Worm (Caenorhabditis elegans): Measurements from ENCODE around the gene dolk-1.
A peak's percentile ranks its signal among the peaks of the same experiment; 100 is the strongest.

The dolk-1 gene

ce11 chrIII:11960080-11960479 lies 26.6 kb upstream of the dolk-1 start, which contains the start of gene top-3:
top-3 (minus strand) TSS chrIII:11960180.
- TF ChIP-seq hnd-1 (tag; optimal IDR thresholded peaks at IDR 0.05) (no peak), hmbx-1 (tag; optimal IDR thresholded peaks at IDR 0.05) (no peak), tra-4 (tag; optimal IDR thresholded peaks at IDR 0.05) (no peak), tbx-11 (GFP tag; IDR thresholded peaks at IDR 0.05) (no peak), aly-1 (tag; optimal IDR thresholded peaks at IDR 0.05) (no peak), flt-1 (GFP tag; IDR thresholded peaks at IDR 0.05) (no peak), ceh-13 (GFP tag; optimal IDR thresholded peaks at IDR 0.05) (no peak), ama-1 (optimal IDR thresholded peaks at IDR 0.05) (no peak), ceh-36 (tag; optimal IDR thresholded peaks at IDR 0.05) (no peak), F13C5.2 (tag; optimal IDR thresholded peaks at IDR 0.05) (no peak)

- no peak for TF ChIP-seq flt-1 (GFP tag; IDR thresholded peaks at IDR 0.05)
- no peak for TF ChIP-seq tra-4 (tag; optimal IDR thresholded peaks at IDR 0.05)
- TF ChIP-seq hmbx-1 (tag; optimal IDR thresholded peaks at IDR 0.05): no peak
- no peak for TF ChIP-seq pes-1 (GFP tag; IDR thresholded peaks at IDR 0.05)
- no peak for TF ChIP-seq aly-1 (tag; optimal IDR thresholded peaks at IDR 0.05)
- no peak for TF ChIP-seq ama-1 (optimal IDR thresholded peaks at IDR 0.05)
- no peak for TF ChIP-seq scrt-1 (GFP tag; IDR thresholded peaks at IDR 0.05)
- no peak for TF ChIP-seq tbx-37 (GFP tag; conservative IDR thresholded peaks at IDR 0.05)
- TF ChIP-seq sea-1 (GFP tag; conservative IDR thresholded peaks at IDR 0.05): no peak
- TF ChIP-seq ets-7 (tag; optimal IDR thresholded peaks at IDR 0.05): no peak
Measured at ce11 chrIII:11954150-11954549, 20.7 kb upstream of the dolk-1 start.

- TF ChIP-seq hnd-1 (tag; optimal IDR thresholded peaks at IDR 0.05) (no peak), tra-4 (tag; optimal IDR thresholded peaks at IDR 0.05) (no peak), ama-1 (optimal IDR thresholded peaks at IDR 0.05) (no peak), sea-1 (GFP tag; conservative IDR thresholded peaks at IDR 0.05) (no peak), tbx-37 (GFP tag; conservative IDR thresholded peaks at IDR 0.05) (no peak), F13C5.2 (tag; optimal IDR thresholded peaks at IDR 0.05) (no peak), ets-7 (tag; optimal IDR thresholded peaks at IDR 0.05) (no peak), hmg-4 (GFP tag; optimal IDR thresholded peaks at IDR 0.05) (no peak), ceh-13 (GFP tag; optimal IDR thresholded peaks at IDR 0.05) (no peak), hmbx-1 (tag; optimal IDR thresholded peaks at IDR 0.05) (no peak), scrt-1 (GFP tag; IDR thresholded peaks at IDR 0.05) (no peak), flt-1 (GFP tag; IDR thresholded peaks at IDR 0.05) (no peak), aly-1 (tag; optimal IDR thresholded peaks at IDR 0.05) (no peak), tbx-11 (GFP tag; IDR thresholded peaks at IDR 0.05) (no peak), B0310.2 (tag; optimal IDR thresholded peaks at IDR 0.05) (no peak)
Measured at ce11 chrIII:11951111-11951510, 17.7 kb upstream of the dolk-1 start.

ce11 chrIII:11949276-11949879 lies 15.9 kb upstream of the dolk-1 start:
- TF ChIP-seq pes-1 (GFP tag; IDR thresholded peaks at IDR 0.05): no peak
- TF ChIP-seq flt-1 (GFP tag; IDR thresholded peaks at IDR 0.05): no peak
- no peak for TF ChIP-seq tra-4 (tag; optimal IDR thresholded peaks at IDR 0.05)
- TF ChIP-seq aly-1 (tag; optimal IDR thresholded peaks at IDR 0.05): no peak
- TF ChIP-seq tbx-37 (GFP tag; conservative IDR thresholded peaks at IDR 0.05): no peak
- no peak for TF ChIP-seq hmg-4 (GFP tag; optimal IDR thresholded peaks at IDR 0.05)
- TF ChIP-seq F13C5.2 (tag; optimal IDR thresholded peaks at IDR 0.05): no peak
- TF ChIP-seq scrt-1 (GFP tag; IDR thresholded peaks at IDR 0.05): no peak
- no peak for TF ChIP-seq ceh-13 (GFP tag; optimal IDR thresholded peaks at IDR 0.05)
- no peak for TF ChIP-seq sea-1 (GFP tag; conservative IDR thresholded peaks at IDR 0.05)
- TF ChIP-seq tbx-11 (GFP tag; IDR thresholded peaks at IDR 0.05): no peak
- no peak for TF ChIP-seq ama-1 (optimal IDR thresholded peaks at IDR 0.05)
- no peak for TF ChIP-seq B0310.2 (tag; optimal IDR thresholded peaks at IDR 0.05)

- TF ChIP-seq hmbx-1 (tag; optimal IDR thresholded peaks at IDR 0.05) (no peak), hmg-4 (GFP tag; optimal IDR thresholded peaks at IDR 0.05) (no peak), hnd-1 (tag; optimal IDR thresholded peaks at IDR 0.05) (no peak), tbx-37 (GFP tag; conservative IDR thresholded peaks at IDR 0.05) (no peak), B0310.2 (tag; optimal IDR thresholded peaks at IDR 0.05) (no peak), F13C5.2 (tag; optimal IDR thresholded peaks at IDR 0.05) (no peak)
Measured at ce11 chrIII:11948437-11948836, 15.0 kb upstream of the dolk-1 start.

ce11 chrIII:11947527-11947926 lies 14.1 kb upstream of the dolk-1 start:
- no peak for TF ChIP-seq hmbx-1 (tag; optimal IDR thresholded peaks at IDR 0.05)
- TF ChIP-seq hmg-4 (GFP tag; optimal IDR thresholded peaks at IDR 0.05): peak; percentile 1

- no peak for TF ChIP-seq tbx-11 (GFP tag; IDR thresholded peaks at IDR 0.05)
Measured at ce11 chrIII:11946973-11947372, 13.5 kb upstream of the dolk-1 start, which contains the start of gene Y56A3A.7. Y56A3A.7 (minus strand) TSS chrIII:11947019.

- TF ChIP-seq sea-1 (GFP tag; conservative IDR thresholded peaks at IDR 0.05) (peak; percentile 64; the same call in 1 of the 2 replicates), aly-1 (tag; optimal IDR thresholded peaks at IDR 0.05) (no peak), F13C5.2 (tag; optimal IDR thresholded peaks at IDR 0.05) (no peak), ceh-36 (tag; optimal IDR thresholded peaks at IDR 0.05) (no peak), flt-1 (GFP tag; IDR thresholded peaks at IDR 0.05) (peak; percentile 53; the same call in 1 of the 2 replicates), tbx-11 (GFP tag; IDR thresholded peaks at IDR 0.05) (0 out of 2 replicates have a peak, but pooled peaks have one; percentile 28), ama-1 (optimal IDR thresholded peaks at IDR 0.05) (no peak), tra-4 (tag; optimal IDR thresholded peaks at IDR 0.05) (peak; percentile 2), ceh-13 (GFP tag; optimal IDR thresholded peaks at IDR 0.05) (no peak), hmbx-1 (tag; optimal IDR thresholded peaks at IDR 0.05) (peak; percentile 12), hnd-1 (tag; optimal IDR thresholded peaks at IDR 0.05) (no peak), hmg-4 (GFP tag; optimal IDR thresholded peaks at IDR 0.05) (no peak), scrt-1 (GFP tag; IDR thresholded peaks at IDR 0.05) (no peak), ets-7 (tag; optimal IDR thresholded peaks at IDR 0.05) (peak; percentile 44), pes-1 (GFP tag; IDR thresholded peaks at IDR 0.05) (peak; percentile 80), B0310.2 (tag; optimal IDR thresholded peaks at IDR 0.05) (peak; percentile 35), tbx-37 (GFP tag; conservative IDR thresholded peaks at IDR 0.05) (peak; percentile 87)
Measured at ce11 chrIII:11946062-11946749, 12.8 kb upstream of the dolk-1 start.
